Fruit fly (Drosophila melanogaster) whole organism, embryonic: ENCODE data around the gene RpS5b.

Experiments used
- BEAF-32 ChIP-seq: fragments of 200-800 bp; sonication (Bioruptor generic); optimal IDR thresholded peaks from 3 replicates; lab custom pipeline; 2017; ENCODE audit warnings: missing biosample characterization, missing genetic modification characterization, mild to moderate bottlenecking, moderate library complexity, missing genetic modification reagents
- CG10274 ChIP-seq: fragments of 200-800 bp; sonication (Bioruptor generic); optimal IDR thresholded peaks from 3 replicates; lab custom pipeline; 2017; ENCODE audit warnings: missing biosample characterization, mild to moderate bottlenecking, missing genetic modification characterization
- CG10654 ChIP-seq: fragments of 200-800 bp; sonication (Bioruptor generic); optimal IDR thresholded peaks from 2 replicates; lab custom pipeline; 2016; ENCODE audit warnings: missing biosample characterization, missing genetic modification characterization
- CG14014 ChIP-seq: fragments of 200-800 bp; sonication (Bioruptor generic); IDR thresholded peaks from 2 replicates; pipeline ENCODE4 v1.3.6; 2022; ENCODE audit warnings: missing biosample characterization, missing genetic modification characterization
- CG1529 ChIP-seq: fragments of 200-800 bp; sonication (Bioruptor generic); optimal IDR thresholded peaks from 3 replicates; lab custom pipeline; 2018; ENCODE audit warnings: missing biosample characterization, missing genetic modification characterization
- CG15514 ChIP-seq: fragments of 200-800 bp; sonication (Bioruptor generic); optimal IDR thresholded peaks from 3 replicates; lab custom pipeline; 2017; ENCODE audit warnings: missing biosample characterization, missing genetic modification characterization, mild to moderate bottlenecking, moderate library complexity, missing genetic modification reagents
- CG15601 ChIP-seq: fragments of 200-800 bp; sonication (Bioruptor generic); optimal IDR thresholded peaks from 3 replicates; lab custom pipeline; 2019; ENCODE audit warnings: missing biosample characterization, mild to moderate bottlenecking, missing genetic modification characterization, moderate library complexity
- CG17361 ChIP-seq: fragments of 200-800 bp; sonication (Bioruptor generic); IDR thresholded peaks from 3 replicates; pipeline ENCODE4 v1.3.6; 2022; ENCODE audit warnings: missing biosample characterization, missing genetic modification characterization
- CG17612 ChIP-seq: fragments of 200-800 bp; sonication (Bioruptor generic); IDR thresholded peaks from 2 replicates; pipeline ENCODE4 v1.3.6; 2022; ENCODE audit warnings: missing biosample characterization, missing genetic modification characterization
- CG17829 ChIP-seq: fragments of 200-800 bp; optimal IDR thresholded peaks from 2 replicates; lab custom pipeline; 2019; ENCODE audit warnings: missing biosample characterization, mild to moderate bottlenecking, missing genetic modification characterization, moderate library complexity
- CG18619 ChIP-seq: fragments of 200-800 bp; sonication (Bioruptor generic); optimal IDR thresholded peaks from 3 replicates; lab custom pipeline; 2017; ENCODE audit warnings: missing biosample characterization, mild to moderate bottlenecking, missing genetic modification characterization
- CG2120 ChIP-seq: fragments of 200-800 bp; sonication (Bioruptor generic); optimal IDR thresholded peaks from 3 replicates; lab custom pipeline; 2016; ENCODE audit warnings: missing biosample characterization, missing genetic modification characterization
- CG30431 ChIP-seq: fragments of 200-800 bp; sonication (Bioruptor generic); optimal IDR thresholded peaks from 2 replicates; lab custom pipeline; 2017; ENCODE audit warnings: missing biosample characterization, missing genetic modification characterization
- CG3065 ChIP-seq: fragments of 200-800 bp; sonication (Bioruptor generic); optimal IDR thresholded peaks from 2 replicates; lab custom pipeline; 2016; ENCODE audit warnings: missing biosample characterization, missing genetic modification characterization
- CG32772 ChIP-seq: fragments of 200-800 bp; sonication (Bioruptor generic); IDR thresholded peaks from 2 replicates; pipeline ENCODE4 v1.3.6; 2022; ENCODE audit warnings: missing biosample characterization, missing genetic modification characterization
- CG7786 ChIP-seq: fragments of 200-800 bp; sonication (Bioruptor generic); optimal IDR thresholded peaks from 2 replicates; lab custom pipeline; 2016; ENCODE audit warnings: missing biosample characterization, missing genetic modification characterization
- CG8478 ChIP-seq: fragments of >200 bp; optimal IDR thresholded peaks from 2 replicates; lab custom pipeline; 2018
- Deaf1 ChIP-seq: fragments of 200-800 bp; optimal IDR thresholded peaks from 3 replicates; lab custom pipeline; 2019; ENCODE audit warnings: missing biosample characterization, mild to moderate bottlenecking, missing genetic modification characterization, moderate library complexity
- Dek ChIP-seq: fragments of 200-800 bp; sonication (Bioruptor generic); optimal IDR thresholded peaks from 3 replicates; lab custom pipeline; 2019; ENCODE audit warnings: missing biosample characterization, mild to moderate bottlenecking, missing genetic modification characterization, moderate library complexity
- Dip3 ChIP-seq: fragments of 200-800 bp; sonication (Bioruptor generic); optimal IDR thresholded peaks from 3 replicates; lab custom pipeline; 2016; ENCODE audit warnings: missing biosample characterization, missing genetic modification characterization
- Eip74EF ChIP-seq, 2 experiments: fragments of 200-800 bp in 1 of 2; fragments of >200 bp in 1 of 2; sonication (Bioruptor generic) in 1 of 2; optimal IDR thresholded peaks; 2 replicates each; lab custom pipeline; 2017 to 2019; ENCODE audit warnings: missing biosample characterization in 2 of 2, missing genetic modification characterization in 2 of 2, mild to moderate bottlenecking in 1 of 2, moderate library complexity in 1 of 2
- Fer3 ChIP-seq: fragments of 200-800 bp; sonication (Bioruptor generic); optimal IDR thresholded peaks from 2 replicates; lab custom pipeline; 2018; ENCODE audit warnings: missing biosample characterization, mild to moderate bottlenecking, missing genetic modification characterization, moderate library complexity
- H2.0 ChIP-seq: fragments of 200-800 bp; sonication (Bioruptor generic); IDR thresholded peaks from 2 replicates; pipeline ENCODE4 v1.3.6; 2022; ENCODE audit warnings: missing biosample characterization, missing genetic modification characterization
- HLHmδ ChIP-seq: fragments of 200-800 bp; sonication (Bioruptor generic); optimal IDR thresholded peaks from 2 replicates; lab custom pipeline; 2018; ENCODE audit warnings: missing biosample characterization, mild to moderate bottlenecking, missing genetic modification characterization, moderate library complexity
- HmgD ChIP-seq: fragments of 200-800 bp; sonication (Bioruptor generic); optimal IDR thresholded peaks from 3 replicates; lab custom pipeline; 2016; ENCODE audit warnings: missing biosample characterization, missing genetic modification characterization
- Hmr ChIP-seq: fragments of 200-800 bp; sonication (Bioruptor generic); optimal IDR thresholded peaks from 3 replicates; lab custom pipeline; 2017; ENCODE audit warnings: mild to moderate bottlenecking, missing biosample characterization, missing genetic modification reagents, missing genetic modification characterization
- Max ChIP-seq: fragments of 200-800 bp; sonication (Bioruptor generic); optimal IDR thresholded peaks from 2 replicates; lab custom pipeline; 2016; ENCODE audit warnings: missing biosample characterization, mild to moderate bottlenecking, missing genetic modification characterization
- Meics ChIP-seq: fragments of 200-800 bp; sonication (Bioruptor generic); optimal IDR thresholded peaks from 2 replicates; lab custom pipeline; 2017; ENCODE audit warnings: missing biosample characterization, mild to moderate bottlenecking, missing genetic modification characterization
- NC2β ChIP-seq: fragments of 200-800 bp; sonication (Bioruptor generic); optimal IDR thresholded peaks from 2 replicates; lab custom pipeline; 2016; ENCODE audit warnings: missing biosample characterization, missing genetic modification characterization
- NfI ChIP-seq: fragments of 200-800 bp; sonication (Bioruptor generic); optimal IDR thresholded peaks from 3 replicates; lab custom pipeline; 2018; ENCODE audit warnings: missing biosample characterization, mild to moderate bottlenecking, missing genetic modification characterization, moderate library complexity
- Usf ChIP-seq: fragments of 200-800 bp; sonication (Bioruptor generic); optimal IDR thresholded peaks from 2 replicates; lab custom pipeline; 2017; ENCODE audit warnings: missing genotype, missing biosample characterization, missing genetic modification characterization
- ato ChIP-seq: fragments of 200-800 bp; sonication (Bioruptor generic); IDR thresholded peaks from 2 replicates; pipeline ENCODE4 v1.3.6; 2022; ENCODE audit warnings: missing biosample characterization, missing genetic modification characterization; ENCODE audit not compliant: partially characterized antibody
- danr ChIP-seq: fragments of 200-800 bp; sonication (Bioruptor generic); IDR thresholded peaks from 2 replicates; pipeline ENCODE4 v1.3.6; 2022; ENCODE audit warnings: missing biosample characterization, missing genetic modification characterization
- emc ChIP-seq: fragments of 200-800 bp; sonication (Bioruptor generic); optimal IDR thresholded peaks from 2 replicates; lab custom pipeline; 2016; ENCODE audit warnings: missing biosample characterization, missing genetic modification characterization
- gcm ChIP-seq: fragments of 200-800 bp; sonication (Bioruptor generic); optimal IDR thresholded peaks from 2 replicates; lab custom pipeline; 2019; ENCODE audit warnings: missing biosample characterization, mild to moderate bottlenecking, missing genetic modification characterization, moderate library complexity
- gro ChIP-seq: fragments of 200-800 bp; sonication (Bioruptor generic); optimal IDR thresholded peaks from 2 replicates; lab custom pipeline; 2016; ENCODE audit warnings: missing biosample characterization, missing genetic modification characterization
- ham ChIP-seq: fragments of 200-800 bp; sonication (Bioruptor generic); IDR thresholded peaks from 2 replicates; pipeline ENCODE4 v1.3.6; 2022; ENCODE audit warnings: missing biosample characterization, missing genetic modification characterization
- hb ChIP-seq: fragments of 200-800 bp; sonication (Bioruptor generic); IDR thresholded peaks from 3 replicates; pipeline ENCODE4 v1.3.6; 2022; ENCODE audit warnings: missing biosample characterization, missing genetic modification characterization; ENCODE audit not compliant: partially characterized antibody
- hkb ChIP-seq, 2 experiments: fragments of 200-800 bp in 1 of 2; fragments of >200 bp in 1 of 2; sonication (Bioruptor generic) in 1 of 2; IDR thresholded peaks in 1 of 2; optimal IDR thresholded peaks in 1 of 2; 2 replicates each; pipeline versions ENCODE4 v1.3.6 to Lab custom; 2017 to 2022; ENCODE audit warnings: missing biosample characterization in 1 of 2, missing genetic modification characterization in 1 of 2
- hth ChIP-seq: fragments of >200 bp; optimal IDR thresholded peaks from 2 replicates; lab custom pipeline; 2017; ENCODE audit warnings: inconsistent platforms
- knrl ChIP-seq: fragments of 200-800 bp; sonication (Bioruptor generic); IDR thresholded peaks from 3 replicates; pipeline ENCODE4 v1.3.6; 2022; ENCODE audit warnings: missing biosample characterization, missing genetic modification characterization; ENCODE audit not compliant: partially characterized antibody
- lola ChIP-seq, 3 experiments: fragments of >200 bp in 2 of 3; fragments of 200-800 bp in 1 of 3; sonication (Bioruptor generic) in 1 of 3; optimal IDR thresholded peaks; 2 replicates each; lab custom pipeline; 2017 to 2019; ENCODE audit warnings: missing biosample characterization in 3 of 3, missing genetic modification characterization in 3 of 3, mild to moderate bottlenecking in 1 of 3, moderate library complexity in 1 of 3
- org-1 ChIP-seq: fragments of 200-800 bp; sonication (Bioruptor generic); optimal IDR thresholded peaks from 2 replicates; lab custom pipeline; 2017; ENCODE audit warnings: missing biosample characterization, missing genetic modification characterization
- pb ChIP-seq: fragments of 200-800 bp; sonication (Bioruptor generic); optimal IDR thresholded peaks from 3 replicates; lab custom pipeline; 2016; ENCODE audit warnings: missing biosample characterization, missing genetic modification characterization
- sug ChIP-seq: fragments of 200-800 bp; optimal IDR thresholded peaks from 2 replicates; lab custom pipeline; 2019; ENCODE audit warnings: missing biosample characterization, mild to moderate bottlenecking, missing genetic modification characterization, moderate library complexity
- tgo ChIP-seq: fragments of 200-800 bp; sonication (Bioruptor generic); IDR thresholded peaks from 3 replicates; pipeline ENCODE4 v1.3.6; 2022; ENCODE audit warnings: missing biosample characterization, missing genetic modification characterization
- tx ChIP-seq: fragments of 200-800 bp; sonication (Bioruptor generic); optimal IDR thresholded peaks from 2 replicates; lab custom pipeline; 2016; ENCODE audit warnings: missing biosample characterization, missing genetic modification characterization
- vvl ChIP-seq: fragments of 200-800 bp; sonication (Bioruptor generic); IDR thresholded peaks from 2 replicates; pipeline ENCODE4 v1.3.6; 2022; ENCODE audit warnings: missing biosample characterization, missing genetic modification characterization
- zf30C ChIP-seq: fragments of 200-800 bp; sonication (Bioruptor generic); optimal IDR thresholded peaks from 3 replicates; lab custom pipeline; 2018; ENCODE audit warnings: missing biosample characterization, mild to moderate bottlenecking, missing genetic modification characterization
- zfh1 ChIP-seq: fragments of 200-800 bp; sonication (Bioruptor generic); IDR thresholded peaks from 3 replicates; pipeline ENCODE4 v1.3.6; 2022; ENCODE audit warnings: missing biosample characterization, missing genetic modification characterization

RpS5b gene

dm6 chr3R:14875274-14875964, 25.9 kb downstream of the RpS5b start, which contains the start of gene btsz (continued):
- TF ChIP-seq CG10654 (GFP tag; lab: Kevin White, UChicago) (no peak), hth (lab: Kevin White, UChicago) (no peak), sug (tag; lab: Kevin White, UChicago) (peak; percentile 58), zfh1 (no peak), HmgD (GFP tag; lab: Kevin White, UChicago) (no peak), vvl (GFP tag; lab: Robert Waterston, UW) (no peak), gro (GFP tag; lab: Kevin White, UChicago) (no peak), Eip74EF (GFP tag; optimal IDR thresholded peaks at IDR 0.05; lab: Kevin White, UChicago) (no peak), Max (GFP tag; lab: Kevin White, UChicago) (peak; percentile 12), Deaf1 (no peak), HLHmδ (GFP tag; lab: Kevin White, UChicago) (no peak), NC2β (GFP tag; lab: Kevin White, UChicago) (no peak), danr (no peak), Fer3 (tag; lab: Kevin White, UChicago) (peak; percentile 10), Meics (peak; percentile 79), CG3065 (no peak), CG17612 (no peak), gcm (no peak), CG15514 (GFP tag; lab: Kevin White, UChicago) (peak; percentile 47), CG17361 (GFP tag; lab: Robert Waterston, UW) (peak; percentile 69; the same call in 2 of the 3 replicates), lola (GFP tag; optimal IDR thresholded peaks at IDR 0.05; lab: Kevin White, UChicago) (no peak), ham (GFP tag; lab: Robert Waterston, UW) (no peak), CG14014 (GFP tag; lab: Robert Waterston, UW) (no peak), tx (GFP tag; lab: Kevin White, UChicago) (no peak), H2.0 (GFP tag; lab: Robert Waterston, UW) (no peak), CG10274 (GFP tag; lab: Kevin White, UChicago) (peak; percentile 9), knrl (GFP tag; lab: Robert Waterston, UW) (no peak), hkb (optimal IDR thresholded peaks at IDR 0.05; lab: Kevin White, UChicago) (no peak), hkb (GFP tag; IDR thresholded peaks at IDR 0.05; lab: Robert Waterston, UW) (no peak), CG32772 (GFP tag; lab: Robert Waterston, UW) (no peak), BEAF-32 (GFP tag; lab: Kevin White, UChicago) (no peak), tgo (no peak), CG1529 (GFP tag; lab: Kevin White, UChicago) (no peak), emc (GFP tag; lab: Kevin White, UChicago) (no peak), CG30431 (no peak), Dip3 (GFP tag; lab: Kevin White, UChicago) (peak; percentile 17), CG7786 (no peak), org-1 (GFP tag; lab: Kevin White, UChicago) (no peak), Hmr (GFP tag; lab: Kevin White, UChicago) (peak; percentile 77), CG8478 (no peak), ato (no peak), CG18619 (GFP tag; lab: Kevin White, UChicago) (peak; percentile 59), Usf (GFP tag; lab: Kevin White, UChicago) (no peak), pb (GFP tag; lab: Kevin White, UChicago) (no peak), CG2120 (peak; percentile 70), CG17829 (tag; lab: Kevin White, UChicago) (no peak), NfI (GFP tag; lab: Kevin White, UChicago) (peak; percentile 14), hb (GFP tag; lab: Robert Waterston, UW) (no peak), zf30C (GFP tag; lab: Kevin White, UChicago) (no peak), CG15601 (tag; lab: Kevin White, UChicago) (no peak), Dek (tag; lab: Kevin White, UChicago) (peak; percentile 22)
